Worm (Caenorhabditis elegans): ENCODE measurements around the gene pas-7.
A peak's percentile ranks its signal among the peaks of the same experiment; 100 is the strongest.

Gene pas-7

ce11 chrII:10075794-10076193 lies 23.9 kb downstream of the pas-7 start:
- TF ChIP-seq pha-4 (tag; optimal IDR thresholded peaks at IDR 0.05) = peak; percentile 84
- no peak for TF ChIP-seq mml-1 (tag; optimal IDR thresholded peaks at IDR 0.05)

- peak in 2 of 3 experiments; percentile 71 to 92 for TF ChIP-seq elt-3 (tag; optimal IDR thresholded peaks at IDR 0.05)
- TF ChIP-seq nfya-1 (tag; optimal IDR thresholded peaks at IDR 0.05; ENCODE audit: insufficient read depth) = no peak
These were observed 25.7 kb downstream of the pas-7 start for ce11 chrII:10073986-10074385.

- TF ChIP-seq daf-12 (tag; optimal IDR thresholded peaks at IDR 0.05) (no peak), ceh-9 (tag; optimal IDR thresholded peaks at IDR 0.05) (no peak), tbx-2 (tag; optimal IDR thresholded peaks at IDR 0.05) (no peak), ama-1 (optimal IDR thresholded peaks at IDR 0.05) (no peak), nhr-77 (tag; optimal IDR thresholded peaks at IDR 0.05) (no peak), ZK546.5 (tag; optimal IDR thresholded peaks at IDR 0.05) (no peak), ceh-28 (tag; optimal IDR thresholded peaks at IDR 0.05) (no peak), fos-1 (tag; optimal IDR thresholded peaks at IDR 0.05) (no peak), ztf-11 (tag; optimal IDR thresholded peaks at IDR 0.05) (no peak)
These were observed 31.8 kb downstream of the pas-7 start, which contains the start of gene die-1 for ce11 chrII:10067817-10068216. die-1 (minus strand) TSS chrII:10067917.

- no peak for TF ChIP-seq nhr-77 (tag; optimal IDR thresholded peaks at IDR 0.05)
- TF ChIP-seq nhr-28 (tag; optimal IDR thresholded peaks at IDR 0.05) = no peak
- TF ChIP-seq tbx-2 (tag; optimal IDR thresholded peaks at IDR 0.05) = no peak
- TF ChIP-seq fkh-2 (tag; optimal IDR thresholded peaks at IDR 0.05) = no peak
- TF ChIP-seq nhr-25 (tag; optimal IDR thresholded peaks at IDR 0.05) = no peak
- no peak for TF ChIP-seq lsy-12 (tag; optimal IDR thresholded peaks at IDR 0.05)
- TF ChIP-seq lin-15B (tag; optimal IDR thresholded peaks at IDR 0.05) = no peak
- no peak for TF ChIP-seq fkh-10 (GFP tag; optimal IDR thresholded peaks at IDR 0.05)
- no peak for TF ChIP-seq sea-2 (GFP tag; optimal IDR thresholded peaks at IDR 0.05)
- no peak for TF ChIP-seq nfya-1 (tag; optimal IDR thresholded peaks at IDR 0.05; ENCODE audit: insufficient read depth)
- no peak for TF ChIP-seq zag-1 (tag; optimal IDR thresholded peaks at IDR 0.05)
- no peak for TF ChIP-seq daf-12 (tag; optimal IDR thresholded peaks at IDR 0.05)
- TF ChIP-seq ama-1 (optimal IDR thresholded peaks at IDR 0.05) = no peak
- no peak for TF ChIP-seq nhr-67 (tag; optimal IDR thresholded peaks at IDR 0.05)
- no peak for TF ChIP-seq skn-1 (tag; optimal IDR thresholded peaks at IDR 0.05)
- no peak for TF ChIP-seq egl-5 (tag; optimal IDR thresholded peaks at IDR 0.05)
- TF ChIP-seq unc-39 (tag; optimal IDR thresholded peaks at IDR 0.05) = no peak
- no peak for TF ChIP-seq ztf-11 (tag; optimal IDR thresholded peaks at IDR 0.05)
- TF ChIP-seq ceh-16 (tag; optimal IDR thresholded peaks at IDR 0.05) = no peak
These were observed 34.2 kb downstream of the pas-7 start for ce11 chrII:10065472-10065871.

DNA sequence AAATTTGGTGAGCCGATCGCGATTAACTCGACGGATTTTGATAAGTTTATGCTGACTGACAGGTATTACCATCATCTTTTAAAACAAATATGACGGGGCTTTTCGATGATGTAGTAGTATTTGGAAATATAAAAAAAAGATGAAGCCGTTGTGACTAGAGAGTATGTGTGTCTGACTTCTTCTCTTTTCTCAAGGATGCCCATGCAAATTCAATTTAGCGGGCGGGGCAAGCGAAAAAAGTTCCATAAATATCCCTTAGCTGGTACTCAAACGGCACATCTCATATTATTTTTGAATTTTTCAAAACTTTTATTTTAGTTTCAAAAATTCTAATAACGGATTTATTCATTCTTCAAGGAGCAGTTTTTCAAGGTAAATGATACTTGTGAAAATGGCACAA lies 39.1 kb downstream of the pas-7 start, which contains the start of gene stg-1:
TSS of gene stg-1 (minus strand) at position 153 of the 400 bp plus-strand sequence.
- TF ChIP-seq nhr-67 (tag; optimal IDR thresholded peaks at IDR 0.05) = no peak
- TF ChIP-seq unc-39 (tag; optimal IDR thresholded peaks at IDR 0.05) = no peak
- TF ChIP-seq lin-15B (tag; optimal IDR thresholded peaks at IDR 0.05) = no peak
- TF ChIP-seq fos-1 (tag; optimal IDR thresholded peaks at IDR 0.05) = no peak
- no peak for TF ChIP-seq ceh-82 (tag; optimal IDR thresholded peaks at IDR 0.05)
- TF ChIP-seq fkh-2 (tag; optimal IDR thresholded peaks at IDR 0.05) = no peak
- TF ChIP-seq mdl-1 (tag; optimal IDR thresholded peaks at IDR 0.05) = no peak
- no peak for TF ChIP-seq nhr-23 (tag; optimal IDR thresholded peaks at IDR 0.05)
- TF ChIP-seq mml-1 (tag; optimal IDR thresholded peaks at IDR 0.05) = no peak
- TF ChIP-seq aly-2 (tag; optimal IDR thresholded peaks at IDR 0.05) = no peak
- TF ChIP-seq nfya-1 (tag; optimal IDR thresholded peaks at IDR 0.05; ENCODE audit: insufficient read depth) = no peak
- TF ChIP-seq lsy-12 (tag; optimal IDR thresholded peaks at IDR 0.05) = no peak
- no peak for TF ChIP-seq snpc-4 (tag; optimal IDR thresholded peaks at IDR 0.05)

DNA sequence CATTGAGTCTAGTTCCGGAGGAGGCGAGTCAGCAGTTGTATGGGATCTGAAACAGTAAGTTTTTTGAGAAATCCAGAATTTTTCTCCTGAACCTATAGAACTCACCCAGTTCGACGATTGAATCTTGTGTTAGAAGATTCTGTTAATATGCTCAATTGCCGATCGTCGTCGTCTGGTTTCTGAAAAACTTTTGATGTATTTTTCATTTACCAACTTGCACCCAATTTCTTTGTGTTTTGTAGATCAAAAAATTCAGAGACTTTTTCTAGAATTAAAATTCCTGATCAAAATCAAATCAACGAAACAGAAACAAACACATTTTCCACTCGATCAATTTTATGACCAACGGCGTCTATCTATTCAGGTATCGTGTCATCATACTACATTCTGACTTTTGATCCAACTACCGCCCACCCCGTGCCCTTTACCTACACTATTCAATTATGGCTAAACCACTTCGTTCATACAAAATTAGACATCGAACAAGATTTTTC lies 43.1 kb downstream of the pas-7 start, which contains the start of gene C18D1.2:
TSS of gene C18D1.2 (plus strand) at position 444 of the 494 bp plus-strand sequence.
- TF ChIP-seq ceh-82 (tag; optimal IDR thresholded peaks at IDR 0.05) (no peak), pqm-1 (tag; optimal IDR thresholded peaks at IDR 0.05) (no peak), nhr-23 (tag; optimal IDR thresholded peaks at IDR 0.05) (no peak), nhr-76 (tag; optimal IDR thresholded peaks at IDR 0.05) (no peak), mml-1 (tag; optimal IDR thresholded peaks at IDR 0.05) (no peak), eor-1 (tag; optimal IDR thresholded peaks at IDR 0.05) (no peak), zag-1 (tag; optimal IDR thresholded peaks at IDR 0.05) (no peak), nhr-237 (tag; optimal IDR thresholded peaks at IDR 0.05) (no peak), fos-1 (tag; optimal IDR thresholded peaks at IDR 0.05) (no peak), nfya-1 (tag; optimal IDR thresholded peaks at IDR 0.05; ENCODE audit: insufficient read depth) (no peak), aly-2 (tag; optimal IDR thresholded peaks at IDR 0.05) (no peak), elt-2 (tag; optimal IDR thresholded peaks at IDR 0.05) (no peak), unc-62 (GFP tag; optimal IDR thresholded peaks at IDR 0.05) (no peak), ceh-28 (tag; optimal IDR thresholded peaks at IDR 0.05) (no peak), lsy-12 (tag; optimal IDR thresholded peaks at IDR 0.05) (no peak), nhr-43 (tag; optimal IDR thresholded peaks at IDR 0.05; ENCODE audit: poor library complexity, severe bottlenecking) (no peak), nhr-11 (tag; optimal IDR thresholded peaks at IDR 0.05) (no peak)

All from whole organism, L3 larva.